Worm (Caenorhabditis elegans) whole organism, L4 larva: ENCODE measurements around the gene dhs-20.

Source experiments
- F10B5.3 ChIP-seq: sonication (generic microtip); optimal IDR thresholded peaks from 2 replicates; lab custom pipeline; 2016; ENCODE audit warnings: mild to moderate bottlenecking, missing genetic modification characterization, missing compliant biosample characterization
- F26F4.8 ChIP-seq: fragments of 200-800 bp; sonication (Bioruptor generic); conservative IDR thresholded peaks from 2 replicates; pipeline ENCODE4 v1.3.6; 2022; ENCODE audit warnings: missing genetic modification characterization, missing compliant biosample characterization
- F49E8.2 ChIP-seq: sonication (generic microtip); optimal IDR thresholded peaks from 2 replicates; lab custom pipeline; 2016; ENCODE audit warnings: missing compliant biosample characterization, mild to moderate bottlenecking, missing genetic modification characterization, borderline replicate concordance
- R02D3.7 ChIP-seq: fragments of 150-350 bp; sonication (generic microtip); optimal IDR thresholded peaks from 3 replicates; lab custom pipeline; 2014; ENCODE audit warnings: missing biosample characterization, missing genetic modification characterization
- Y105C5A.15 ChIP-seq: fragments of 200-800 bp; sonication (Bioruptor generic); IDR thresholded peaks from 2 replicates; pipeline ENCODE4 v1.3.6; 2022; ENCODE audit warnings: missing genetic modification characterization, missing compliant biosample characterization
- Y48G9A.11 ChIP-seq: fragments of 200-800 bp; sonication (Bioruptor generic); IDR thresholded peaks from 2 replicates; pipeline ENCODE4 v1.3.6; 2022; ENCODE audit warnings: missing genetic modification reagents, missing genetic modification characterization, missing compliant biosample characterization
- Y5F2A.4 ChIP-seq: fragments of 200-800 bp; sonication (Bioruptor generic); optimal IDR thresholded peaks from 2 replicates; lab custom pipeline; 2018; ENCODE audit warnings: mild to moderate bottlenecking, missing genetic modification characterization, missing compliant biosample characterization
- Y75B8A.6 ChIP-seq: fragments of 200-800 bp; sonication (Bioruptor generic); IDR thresholded peaks from 2 replicates; pipeline ENCODE4 v1.3.6; 2022; ENCODE audit warnings: missing genetic modification reagents, missing genetic modification characterization, missing compliant biosample characterization
- aha-1 ChIP-seq: fragments of 150-350 bp; peaks from one replicate; lab custom pipeline; 2014; ENCODE audit warnings: missing biosample characterization, missing genetic modification characterization
- ama-1 ChIP-seq: fragments of 150-350 bp; optimal IDR thresholded peaks from 2 replicates; lab custom pipeline; 2014; ENCODE audit warnings: inconsistent platforms, mixed read lengths
- arid-1 ChIP-seq: fragments of 200-800 bp; sonication (Bioruptor generic); conservative IDR thresholded peaks from 2 replicates; pipeline ENCODE4 v1.3.6; 2022; ENCODE audit warnings: missing genetic modification reagents, missing genetic modification characterization, missing compliant biosample characterization
- ceh-20 ChIP-seq: fragments of 200-800 bp; sonication (Bioruptor generic); IDR thresholded peaks from 2 replicates; pipeline ENCODE4 v1.3.6; 2022; ENCODE audit warnings: missing genetic modification reagents, missing genetic modification characterization, missing compliant biosample characterization
- ceh-32 ChIP-seq: sonication (generic microtip); optimal IDR thresholded peaks from 2 replicates; lab custom pipeline; 2016; ENCODE audit warnings: mild to moderate bottlenecking, missing genetic modification characterization, missing compliant biosample characterization; ENCODE audit not compliant: poor library complexity
- ceh-62 ChIP-seq: sonication (generic microtip); optimal IDR thresholded peaks from 2 replicates; lab custom pipeline; 2017; ENCODE audit warnings: missing biosample characterization, missing genetic modification characterization
- ctbp-1 ChIP-seq: fragments of 200-800 bp; sonication (Bioruptor generic); IDR thresholded peaks from 2 replicates; pipeline ENCODE4 v1.3.6; 2022; ENCODE audit warnings: missing genetic modification reagents, missing genetic modification characterization, missing compliant biosample characterization
- dmd-6 ChIP-seq: fragments of 200-800 bp; sonication (Bioruptor generic); IDR thresholded peaks from 2 replicates; pipeline ENCODE4 v1.3.6; 2022; ENCODE audit warnings: missing genetic modification reagents, missing genetic modification characterization, missing compliant biosample characterization
- dve-1 ChIP-seq: sonication (generic microtip); optimal IDR thresholded peaks from 2 replicates; lab custom pipeline; 2017; ENCODE audit warnings: antibody characterized with exemption, mild to moderate bottlenecking, missing genetic modification characterization, missing compliant biosample characterization; ENCODE audit not compliant: insufficient read depth
- egl-43 ChIP-seq: fragments of 200-800 bp; sonication (Bioruptor generic); IDR thresholded peaks from 2 replicates; pipeline ENCODE4 v1.3.6; 2022; ENCODE audit warnings: missing genetic modification reagents, missing genetic modification characterization, missing compliant biosample characterization
- hif-1 ChIP-seq, 2 experiments: sonication (generic microtip); optimal IDR thresholded peaks; 2 replicates each; lab custom pipeline; 2016 to 2017; ENCODE audit warnings: missing compliant biosample characterization in 2 of 2, missing genetic modification characterization in 2 of 2, missing genetic modification reagents in 2 of 2, missing genotype in 2 of 2, mild to moderate bottlenecking in 1 of 2
- hlh-11 ChIP-seq: fragments of 200-800 bp; sonication (Bioruptor generic); optimal IDR thresholded peaks from 2 replicates; lab custom pipeline; 2018; ENCODE audit warnings: mild to moderate bottlenecking, missing genetic modification characterization, missing compliant biosample characterization
- hlh-30 ChIP-seq: sonication (generic microtip); optimal IDR thresholded peaks from 2 replicates; lab custom pipeline; 2017; ENCODE audit warnings: antibody characterized with exemption, mild to moderate bottlenecking, missing genetic modification characterization, missing compliant biosample characterization; ENCODE audit not compliant: insufficient read depth
- lim-7 ChIP-seq: fragments of 200-800 bp; sonication (Bioruptor generic); IDR thresholded peaks from 2 replicates; pipeline ENCODE4 v1.3.6; 2022; ENCODE audit warnings: missing genetic modification characterization, missing compliant biosample characterization
- lin-1 ChIP-seq: fragments of 200-800 bp; sonication (Bioruptor generic); IDR thresholded peaks from 2 replicates; pipeline ENCODE4 v1.3.6; 2022; ENCODE audit warnings: missing genetic modification reagents, missing genetic modification characterization, missing compliant biosample characterization
- lin-13 ChIP-seq: fragments of 150-350 bp; optimal IDR thresholded peaks from 2 replicates; lab custom pipeline; 2014; ENCODE audit warnings: missing biosample characterization, missing genetic modification reagents, missing genetic modification characterization
- lin-15B ChIP-seq: fragments of 150-350 bp; sonication (generic microtip); optimal IDR thresholded peaks from 3 replicates; lab custom pipeline; 2014; ENCODE audit warnings: missing biosample characterization, missing genetic modification characterization
- lir-3 ChIP-seq: sonication (generic microtip); optimal IDR thresholded peaks from 2 replicates; lab custom pipeline; 2016; ENCODE audit warnings: mild to moderate bottlenecking, missing genetic modification characterization, missing compliant biosample characterization
- madf-5 ChIP-seq, 2 experiments: fragments of 200-800 bp; sonication (Bioruptor generic); IDR thresholded peaks; 2 replicates each; pipeline ENCODE4 v1.3.6; 2022; ENCODE audit warnings: missing compliant biosample characterization in 2 of 2, missing genetic modification characterization in 2 of 2
- mdl-1 ChIP-seq, 2 experiments: fragments of 150-350 bp in 1 of 2; sonication (generic microtip) in 1 of 2; optimal IDR thresholded peaks; 2 replicates each; lab custom pipeline; 2014 to 2017; ENCODE audit warnings: missing biosample characterization in 2 of 2, missing genetic modification characterization in 2 of 2
- mdt-29 ChIP-seq: fragments of 200-800 bp; sonication (Bioruptor generic); IDR thresholded peaks from 2 replicates; pipeline ENCODE4 v1.3.6; 2022; ENCODE audit warnings: missing genetic modification reagents, missing genetic modification characterization, missing compliant biosample characterization
- mep-1 ChIP-seq: fragments of 150-350 bp; sonication (generic microtip); optimal IDR thresholded peaks from 3 replicates; lab custom pipeline; 2014; ENCODE audit warnings: missing biosample characterization, missing genetic modification characterization
- mes-2 ChIP-seq: sonication (generic microtip); optimal IDR thresholded peaks from 2 replicates; lab custom pipeline; 2016; ENCODE audit warnings: missing genotype, mild to moderate bottlenecking, missing genetic modification characterization, missing compliant biosample characterization; ENCODE audit not compliant: poor library complexity, severe bottlenecking
- nhr-10 ChIP-seq: fragments of 150-350 bp; optimal IDR thresholded peaks from 2 replicates; lab custom pipeline; 2014; ENCODE audit warnings: missing biosample characterization, missing genetic modification characterization
- nhr-102 ChIP-seq: sonication (generic microtip); optimal IDR thresholded peaks from 2 replicates; lab custom pipeline; 2016; ENCODE audit warnings: mild to moderate bottlenecking, missing genetic modification characterization, moderate library complexity, missing compliant biosample characterization
- nhr-237 ChIP-seq: sonication (generic microtip); optimal IDR thresholded peaks from 2 replicates; lab custom pipeline; 2017; ENCODE audit warnings: missing biosample characterization, missing genetic modification characterization
- nhr-25 ChIP-seq: sonication (generic microtip); optimal IDR thresholded peaks from 2 replicates; lab custom pipeline; 2017; ENCODE audit warnings: missing genetic modification characterization, mild to moderate bottlenecking, missing compliant biosample characterization, antibody characterized with exemption, moderate library complexity, borderline replicate concordance; ENCODE audit not compliant: insufficient read depth
- nhr-28 ChIP-seq: fragments of 150-350 bp; optimal IDR thresholded peaks from 2 replicates; lab custom pipeline; 2014; ENCODE audit warnings: missing biosample characterization, missing genetic modification characterization
- nhr-42 ChIP-seq: fragments of 200-800 bp; sonication (Bioruptor generic); IDR thresholded peaks from 2 replicates; pipeline ENCODE4 v1.3.6; 2022; ENCODE audit warnings: missing genetic modification characterization, missing compliant biosample characterization
- nhr-48 ChIP-seq: sonication (generic microtip); optimal IDR thresholded peaks from 2 replicates; lab custom pipeline; 2016; ENCODE audit warnings: mild to moderate bottlenecking, missing genetic modification characterization, missing compliant biosample characterization
- nhr-77 ChIP-seq: fragments of 150-350 bp; optimal IDR thresholded peaks from 2 replicates; lab custom pipeline; 2014; ENCODE audit warnings: missing biosample characterization, missing genetic modification characterization
- pha-4 ChIP-seq, 2 experiments: fragments of 150-350 bp in 1 of 2; fragments of 200-800 bp in 1 of 2; sonication (Bioruptor generic) in 1 of 2; IDR thresholded peaks in 1 of 2; optimal IDR thresholded peaks in 1 of 2; 2 replicates each; pipeline versions ENCODE4 v1.3.6 to Lab custom; 2014 to 2022; ENCODE audit warnings: missing genetic modification characterization in 2 of 2, missing genetic modification reagents in 2 of 2, missing biosample characterization in 1 of 2, missing compliant biosample characterization in 1 of 2
- php-3 ChIP-seq: fragments of 200-800 bp; sonication (Bioruptor generic); IDR thresholded peaks from 2 replicates; pipeline ENCODE4 v1.3.6; 2022; ENCODE audit warnings: missing genetic modification reagents, missing genetic modification characterization, missing compliant biosample characterization
- pqm-1 ChIP-seq: sonication (generic microtip); optimal IDR thresholded peaks from 2 replicates; lab custom pipeline; 2017; ENCODE audit warnings: missing biosample characterization, missing genetic modification characterization
- sdz-12 ChIP-seq: fragments of 200-800 bp; sonication (Bioruptor generic); optimal IDR thresholded peaks from 2 replicates; lab custom pipeline; 2018; ENCODE audit warnings: mild to moderate bottlenecking, missing genetic modification characterization, missing compliant biosample characterization
- skn-1 ChIP-seq: fragments of 150-350 bp; optimal IDR thresholded peaks from 2 replicates; lab custom pipeline; 2014; ENCODE audit warnings: missing biosample characterization, missing genetic modification characterization
- snpc-4 ChIP-seq: fragments of 150-350 bp; optimal IDR thresholded peaks from 2 replicates; lab custom pipeline; 2014; ENCODE audit warnings: missing biosample characterization, missing genetic modification characterization
- tag-97 ChIP-seq: fragments of 200-800 bp; sonication (Bioruptor generic); IDR thresholded peaks from 2 replicates; pipeline ENCODE4 v1.3.6; 2022; ENCODE audit warnings: missing genetic modification characterization, missing compliant biosample characterization
- vab-7 ChIP-seq: fragments of 200-800 bp; sonication (Bioruptor generic); IDR thresholded peaks from 2 replicates; pipeline ENCODE4 v1.3.6; 2022; ENCODE audit warnings: missing genetic modification reagents, missing genetic modification characterization, missing compliant biosample characterization
- zag-1 ChIP-seq: fragments of 150-350 bp; optimal IDR thresholded peaks from 2 replicates; lab custom pipeline; 2014; ENCODE audit warnings: missing biosample characterization, missing genetic modification characterization
- zfp-2 ChIP-seq: sonication (generic microtip); optimal IDR thresholded peaks from 2 replicates; lab custom pipeline; 2016; ENCODE audit warnings: mild to moderate bottlenecking, missing genetic modification characterization, missing compliant biosample characterization
- zip-2 ChIP-seq: fragments of 150-350 bp; optimal IDR thresholded peaks from 2 replicates; lab custom pipeline; 2014; ENCODE audit warnings: missing biosample characterization, missing genetic modification characterization
- ztf-11 ChIP-seq: fragments of 150-350 bp; optimal IDR thresholded peaks from 2 replicates; lab custom pipeline; 2014; ENCODE audit warnings: missing biosample characterization, missing genetic modification characterization
- ztf-7 ChIP-seq: fragments of 150-350 bp; optimal IDR thresholded peaks from 2 replicates; lab custom pipeline; 2014; ENCODE audit warnings: missing biosample characterization, missing genetic modification characterization

Gene dhs-20

DNA sequence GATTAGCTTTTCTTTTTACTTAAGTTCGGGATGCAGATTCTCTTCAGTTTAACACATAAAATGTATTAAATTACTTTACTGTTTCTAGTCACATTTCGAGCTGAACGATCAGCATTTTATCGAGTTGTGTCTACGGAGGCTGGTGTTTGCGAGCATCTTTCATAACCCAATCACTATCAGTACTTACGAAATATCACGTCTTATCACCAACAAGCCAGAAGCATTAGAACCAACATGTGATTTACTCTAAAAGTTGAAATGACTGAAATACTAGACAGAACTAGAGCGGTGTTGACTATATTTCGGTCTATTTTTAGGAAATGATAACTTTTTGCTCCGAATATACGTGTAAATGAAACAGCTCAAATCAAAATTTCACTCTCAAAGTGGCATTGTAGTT lies 44.1 kb upstream of the dhs-20 start:
- TF ChIP-seq mdl-1 (tag; optimal IDR thresholded peaks at IDR 0.05; lab: Kevin White, UChicago), result peak in 1 of 2 experiments; percentile 20
- peak in 1 of 2 experiments; percentile 12 for TF ChIP-seq hif-1 (tag; optimal IDR thresholded peaks at IDR 0.05; lab: Kevin White, UChicago)
- TF ChIP-seq ceh-32, result no peak
- peak; percentile 75 for TF ChIP-seq nhr-28
- peak; percentile 18 for TF ChIP-seq nhr-48 (tag; lab: Kevin White, UChicago)
- no peak for TF ChIP-seq zip-2 (tag; lab: Kevin White, UChicago)
- no peak for TF ChIP-seq mdt-29 (GFP tag; lab: Robert Waterston, UW)
- no peak for TF ChIP-seq lin-13
- peak; percentile 60 for TF ChIP-seq hlh-11 (tag; lab: Kevin White, UChicago)
- TF ChIP-seq zag-1 (tag; lab: Kevin White, UChicago), result no peak
- TF ChIP-seq F26F4.8 (GFP tag; lab: Robert Waterston, UW), result no peak
- TF ChIP-seq pha-4 (GFP tag; IDR thresholded peaks at IDR 0.05; lab: Robert Waterston, UW), result no peak
- TF ChIP-seq pha-4 (tag; optimal IDR thresholded peaks at IDR 0.05; lab: Kevin White, UChicago), result no peak
- TF ChIP-seq R02D3.7 (tag; lab: Kevin White, UChicago), result no peak
- no peak for TF ChIP-seq Y75B8A.6
- no peak for TF ChIP-seq snpc-4
- TF ChIP-seq sdz-12, result no peak
- no peak for TF ChIP-seq F49E8.2
- no peak for TF ChIP-seq nhr-25 (tag; lab: Kevin White, UChicago)
- TF ChIP-seq ceh-20 (GFP tag; lab: Robert Waterston, UW), result no peak
- no peak for TF ChIP-seq ceh-62 (tag; lab: Kevin White, UChicago)
- no peak for TF ChIP-seq aha-1 (tag; lab: Kevin White, UChicago)
- no peak for TF ChIP-seq lin-15B (tag; lab: Kevin White, UChicago)
- TF ChIP-seq zfp-2 (tag; lab: Kevin White, UChicago), result no peak
- TF ChIP-seq nhr-10 (tag; lab: Kevin White, UChicago), result no peak
- TF ChIP-seq Y48G9A.11 (GFP tag; lab: Robert Waterston, UW), result no peak
- peak; percentile 91 for TF ChIP-seq pqm-1
- TF ChIP-seq nhr-102 (tag; lab: Kevin White, UChicago), result no peak
- no peak for TF ChIP-seq madf-5 (GFP tag; IDR thresholded peaks at IDR 0.05; lab: Robert Waterston, UW)
- no peak for TF ChIP-seq Y5F2A.4
- TF ChIP-seq dve-1 (tag; lab: Kevin White, UChicago), result peak; percentile 58
- no peak for TF ChIP-seq ctbp-1 (GFP tag; lab: Robert Waterston, UW)
- TF ChIP-seq php-3 (GFP tag; lab: Robert Waterston, UW), result 0 out of 2 replicates have a peak, but pooled peaks have one; percentile 51
- TF ChIP-seq nhr-42 (GFP tag; lab: Robert Waterston, UW), result no peak
- no peak for TF ChIP-seq egl-43
- TF ChIP-seq hlh-30 (tag; lab: Kevin White, UChicago), result peak; percentile 45
- no peak for TF ChIP-seq vab-7 (GFP tag; lab: Robert Waterston, UW)
- peak; percentile 34 for TF ChIP-seq nhr-77 (tag; lab: Kevin White, UChicago)
- TF ChIP-seq lim-7 (GFP tag; lab: Robert Waterston, UW), result no peak
- TF ChIP-seq dmd-6 (GFP tag; lab: Robert Waterston, UW), result peak; percentile 81
- TF ChIP-seq ama-1 (lab: Kevin White, UChicago), result no peak
- no peak for TF ChIP-seq lir-3 (tag; lab: Kevin White, UChicago)
- no peak for TF ChIP-seq nhr-237 (tag; lab: Kevin White, UChicago)
- no peak for TF ChIP-seq mep-1
- peak; percentile 7 for TF ChIP-seq mes-2 (tag; lab: Kevin White, UChicago)
- TF ChIP-seq F10B5.3 (tag; lab: Kevin White, UChicago), result no peak
- TF ChIP-seq skn-1 (tag; lab: Kevin White, UChicago), result no peak
- no peak for TF ChIP-seq arid-1 (GFP tag; lab: Robert Waterston, UW)
- TF ChIP-seq Y105C5A.15 (GFP tag; lab: Robert Waterston, UW), result no peak
- no peak for TF ChIP-seq ztf-7
- no peak for TF ChIP-seq ztf-11
- no peak for TF ChIP-seq tag-97
- no peak for TF ChIP-seq lin-1 (GFP tag; lab: Robert Waterston, UW)
